Fruit fly (Drosophila melanogaster) whole organism, larva: ENCODE results near the gene CG17732.

ENCODE experiments used
- noc ChIP-seq: fragments of 200-800 bp; sonication (Bioruptor generic); optimal IDR thresholded peaks from 3 replicates; lab custom pipeline; 2019; ENCODE audit warnings: missing biosample characterization, mild to moderate bottlenecking, missing genetic modification characterization, moderate library complexity

The CG17732 gene

dm6 chr3L:20028753-20029152, 47.3 kb downstream of the CG17732 start, which contains the start of gene Lamtor1:
TSS of gene Lamtor1 (minus strand) at chr3L:20029020.
- TF ChIP-seq noc, result no peak
